Fruit fly (Drosophila melanogaster) whole organism, wandering third instar larva: ENCODE data around the gene ND-B14.5A.

Experiments used
- Abd-B ChIP-seq: fragments of >200 bp; optimal IDR thresholded peaks from 2 replicates; lab custom pipeline; 2017; ENCODE audit warnings: missing biosample characterization, missing genetic modification characterization
- CG32264 ChIP-seq: fragments of 200-800 bp; sonication (Bioruptor generic); optimal IDR thresholded peaks from 2 replicates; lab custom pipeline; 2016; ENCODE audit warnings: missing biosample characterization, missing genetic modification characterization
- CG9705 ChIP-seq: fragments of 200-800 bp; sonication (Bioruptor generic); optimal IDR thresholded peaks from 2 replicates; lab custom pipeline; 2018; ENCODE audit warnings: missing biosample characterization, mild to moderate bottlenecking, missing genetic modification characterization
- CrebA ChIP-seq: fragments of 200-800 bp; sonication (Bioruptor generic); optimal IDR thresholded peaks from 2 replicates; lab custom pipeline; 2016; ENCODE audit warnings: missing biosample characterization, mild to moderate bottlenecking, missing genetic modification characterization, borderline replicate concordance
- Dfd ChIP-seq: fragments of >200 bp; optimal IDR thresholded peaks from 2 replicates; lab custom pipeline; 2017; ENCODE audit warnings: missing biosample characterization, missing genetic modification characterization
- Dif ChIP-seq: fragments of 200-275, 200-300 bp; sonication (Bioruptor generic); optimal IDR thresholded peaks from 2 replicates; lab custom pipeline; 2018; ENCODE audit warnings: missing biosample characterization, missing genetic modification characterization; ENCODE audit not compliant: partially characterized antibody
- GATAd ChIP-seq: sonication (Bioruptor generic); optimal IDR thresholded peaks from 2 replicates; lab custom pipeline; 2016; ENCODE audit warnings: missing biosample characterization, missing genetic modification characterization
- HLH106 ChIP-seq: fragments of 200-800 bp; optimal IDR thresholded peaks from 3 replicates; lab custom pipeline; 2019; ENCODE audit warnings: missing biosample characterization, mild to moderate bottlenecking, missing genetic modification characterization, moderate library complexity
- Hnf4 ChIP-seq: fragments of 200-800 bp; sonication (Bioruptor generic); optimal IDR thresholded peaks from 2 replicates; lab custom pipeline; 2016; ENCODE audit warnings: missing biosample characterization, mild to moderate bottlenecking, missing genetic modification characterization
- Hr78 ChIP-seq: fragments of >200 bp; optimal IDR thresholded peaks from 2 replicates; lab custom pipeline; 2017; ENCODE audit warnings: missing biosample characterization, missing genetic modification characterization
- Hr83 ChIP-seq: fragments of 200-300 bp; sonication (Bioruptor generic); optimal IDR thresholded peaks from 2 replicates; lab custom pipeline; 2016; ENCODE audit warnings: missing biosample characterization, mild to moderate bottlenecking, missing genetic modification characterization, moderate library complexity; ENCODE audit not compliant: poor library complexity, severe bottlenecking
- Jra ChIP-seq: sonication (Bioruptor generic); optimal IDR thresholded peaks from 2 replicates; lab custom pipeline; 2016; ENCODE audit warnings: missing biosample characterization, missing genetic modification characterization
- Mio ChIP-seq: sonication (Bioruptor generic); optimal IDR thresholded peaks from 2 replicates; lab custom pipeline; 2016; ENCODE audit warnings: missing biosample characterization, missing genetic modification characterization
- Myc ChIP-seq: fragments of >200 bp; optimal IDR thresholded peaks from 2 replicates; lab custom pipeline; 2017
- N ChIP-seq: fragments of >200 bp; optimal IDR thresholded peaks from 2 replicates; lab custom pipeline; 2018; ENCODE audit warnings: missing biosample characterization, missing external identifiers, missing genetic modification characterization
- OdsH ChIP-seq: fragments of 200-800 bp; sonication (Bioruptor generic); optimal IDR thresholded peaks from 2 replicates; lab custom pipeline; 2016; ENCODE audit warnings: missing biosample characterization, mild to moderate bottlenecking, missing genetic modification characterization
- Rel ChIP-seq, 2 experiments: fragments of 200-800 bp; sonication (Bioruptor generic) in 1 of 2; optimal IDR thresholded peaks; 2 replicates in 1 of 2; 3 replicates in 1 of 2; lab custom pipeline; 2016 to 2019; ENCODE audit warnings: mild to moderate bottlenecking in 2 of 2, missing biosample characterization in 2 of 2, missing genetic modification characterization in 2 of 2, moderate library complexity in 1 of 2
- Sp1 ChIP-seq: fragments of 200-800 bp; sonication (Bioruptor generic); optimal IDR thresholded peaks from 3 replicates; lab custom pipeline; 2019; ENCODE audit warnings: missing biosample characterization, mild to moderate bottlenecking, missing genetic modification characterization, moderate library complexity
- Vsx2 ChIP-seq: fragments of 200-300, 225-300 bp; sonication (Bioruptor generic); optimal IDR thresholded peaks from 2 replicates; lab custom pipeline; 2018; ENCODE audit warnings: missing biosample characterization, missing genetic modification characterization; ENCODE audit not compliant: partially characterized antibody
- br ChIP-seq: fragments of 200-800 bp; sonication (Bioruptor generic); optimal IDR thresholded peaks from 2 replicates; lab custom pipeline; 2016; ENCODE audit warnings: missing biosample characterization, missing genetic modification characterization
- brk ChIP-seq: fragments of 200-800 bp; sonication (Bioruptor generic); optimal IDR thresholded peaks from 2 replicates; lab custom pipeline; 2016; ENCODE audit warnings: missing biosample characterization, mild to moderate bottlenecking, missing genetic modification characterization
- dl ChIP-seq, 2 experiments: fragments of 175-275, 200-275 bp in 1 of 2; fragments of 200-275 bp in 1 of 2; sonication (Bioruptor generic); optimal IDR thresholded peaks; lab custom pipeline; 2018; ENCODE audit warnings: mild to moderate bottlenecking in 2 of 2, missing biosample characterization in 2 of 2, missing genetic modification characterization in 2 of 2, moderate library complexity in 2 of 2; ENCODE audit not compliant: partially characterized antibody in 2 of 2, insufficient read depth in 1 of 2
- dmrt93B ChIP-seq: fragments of 200-800 bp; sonication (Bioruptor generic); optimal IDR thresholded peaks from 2 replicates; lab custom pipeline; 2018; ENCODE audit warnings: missing biosample characterization, mild to moderate bottlenecking, missing genetic modification characterization
- dsf ChIP-seq: sonication (Bioruptor generic); optimal IDR thresholded peaks from 2 replicates; lab custom pipeline; 2016; ENCODE audit warnings: missing biosample characterization, missing genetic modification characterization, borderline replicate concordance
- ey ChIP-seq: fragments of 200-800 bp; sonication (Bioruptor generic); optimal IDR thresholded peaks from 2 replicates; lab custom pipeline; 2016; ENCODE audit warnings: missing biosample characterization, missing genetic modification characterization
- foxo ChIP-seq, 2 experiments: fragments of 200-800 bp; sonication (Bioruptor generic); optimal IDR thresholded peaks; 2 replicates in 1 of 2; 3 replicates in 1 of 2; lab custom pipeline; 2016 to 2017; ENCODE audit warnings: missing biosample characterization in 2 of 2, missing genetic modification characterization in 2 of 2
- fru ChIP-seq: fragments of 200-800 bp; sonication (Bioruptor generic); optimal IDR thresholded peaks from 3 replicates; lab custom pipeline; 2016; ENCODE audit warnings: missing biosample characterization, mild to moderate bottlenecking, missing genetic modification characterization
- h ChIP-seq: fragments of 200-800 bp; sonication (Bioruptor generic); optimal IDR thresholded peaks from 3 replicates; lab custom pipeline; 2016; ENCODE audit warnings: missing biosample characterization, mild to moderate bottlenecking, missing genetic modification characterization
- jim ChIP-seq: fragments of 175-275, 200-325 bp; sonication (Bioruptor generic); optimal IDR thresholded peaks from 2 replicates; lab custom pipeline; 2016; ENCODE audit warnings: missing biosample characterization, mild to moderate bottlenecking, missing genetic modification characterization
- lola ChIP-seq: fragments of >200 bp; optimal IDR thresholded peaks from 2 replicates; lab custom pipeline; 2017; ENCODE audit warnings: missing biosample characterization, missing genetic modification characterization
- pan ChIP-seq: fragments of >200 bp; optimal IDR thresholded peaks from 2 replicates; lab custom pipeline; 2017
- psq ChIP-seq: fragments of 200-800 bp; sonication (Bioruptor generic); optimal IDR thresholded peaks from 3 replicates; lab custom pipeline; 2017; ENCODE audit warnings: missing biosample characterization, mild to moderate bottlenecking, missing genetic modification characterization, moderate library complexity
- rgr ChIP-seq: fragments of 200-800 bp; sonication (Bioruptor generic); optimal IDR thresholded peaks from 3 replicates; lab custom pipeline; 2016; ENCODE audit warnings: missing biosample characterization, mild to moderate bottlenecking, missing genetic modification characterization
- sage ChIP-seq: fragments of 200-800 bp; sonication (Bioruptor generic); optimal IDR thresholded peaks from 2 replicates; lab custom pipeline; 2016; ENCODE audit warnings: missing biosample characterization, mild to moderate bottlenecking, missing genetic modification characterization
- sv ChIP-seq: fragments of 200-800 bp; sonication (Bioruptor generic); optimal IDR thresholded peaks from 3 replicates; lab custom pipeline; 2016; ENCODE audit warnings: missing biosample characterization, missing genetic modification characterization
- tai ChIP-seq: sonication (Bioruptor generic); optimal IDR thresholded peaks from 2 replicates; lab custom pipeline; 2016; ENCODE audit warnings: missing biosample characterization, missing genetic modification characterization
- usp ChIP-seq: fragments of >200 bp; optimal IDR thresholded peaks from 2 replicates; lab custom pipeline; 2017; ENCODE audit warnings: missing biosample characterization, missing genetic modification characterization
- woc ChIP-seq: sonication (Bioruptor generic); optimal IDR thresholded peaks from 2 replicates; lab custom pipeline; 2016; ENCODE audit warnings: missing biosample characterization, mild to moderate bottlenecking, missing genetic modification characterization

ND-B14.5A gene

dm6 chrX:2172420-2172827 lies at the start of gene ND-B14.5A:
ND-B14.5A (plus strand) TSS chrX:2172526.
- TF ChIP-seq br (GFP tag; lab: Kevin White, UChicago) (no peak), OdsH (GFP tag; lab: Kevin White, UChicago) (no peak), Mio (GFP tag; lab: Kevin White, UChicago) (no peak), Dif (no peak), brk (GFP tag; lab: Kevin White, UChicago) (no peak), rgr (GFP tag; lab: Kevin White, UChicago) (no peak), Hr78 (GFP tag; lab: Kevin White, UChicago) (no peak)

DNA sequence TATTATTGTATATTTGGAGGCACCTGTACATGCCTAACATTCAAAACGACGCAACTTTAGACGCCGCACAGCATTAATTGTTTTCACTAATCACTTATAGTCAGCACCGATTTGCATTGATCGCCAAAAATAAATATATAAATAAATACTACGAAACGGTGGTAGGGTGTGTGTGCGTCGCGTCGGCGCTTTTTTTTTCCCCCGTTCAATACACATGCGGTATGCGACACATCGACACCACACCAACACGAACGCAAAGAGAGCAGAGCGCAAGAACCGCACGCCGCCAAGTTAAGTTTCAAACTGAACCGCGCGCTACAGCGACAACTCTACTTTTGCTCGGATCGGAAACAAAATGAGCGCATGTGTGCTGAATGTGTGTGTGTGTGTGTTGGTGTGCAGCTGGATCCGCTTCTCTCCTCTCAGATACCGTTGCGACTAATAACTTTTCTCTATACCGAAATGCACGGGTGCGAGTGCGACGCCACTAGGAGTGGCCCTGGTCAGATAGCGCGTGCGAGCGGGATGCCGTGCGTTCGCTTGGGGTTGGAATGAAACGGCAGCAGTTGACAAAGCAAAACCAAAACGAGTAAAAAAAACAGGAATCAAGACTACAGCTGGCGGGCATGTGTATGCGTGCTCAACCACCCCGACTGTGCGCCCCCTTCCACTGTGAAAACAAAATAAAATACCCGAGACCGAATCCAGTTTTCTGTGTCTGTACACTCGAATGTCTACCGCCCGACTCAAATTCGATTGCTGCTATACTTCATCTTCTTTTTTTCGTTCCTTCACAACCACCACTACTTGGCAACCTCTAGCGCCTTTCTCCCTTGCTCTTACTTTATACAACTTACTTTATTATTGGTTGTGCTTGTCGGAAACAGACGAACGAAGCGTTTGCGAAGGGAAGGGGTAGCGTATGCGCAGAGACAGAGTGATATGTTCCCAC lies 49.0 kb upstream of the ND-B14.5A start, which contains the start of gene ph-d:
Gene ph-d (minus strand): TSS at position 274 of the 952 bp plus-strand sequence.
- TF ChIP-seq h (peak; percentile 19), woc (GFP tag; lab: Kevin White, UChicago) (peak; percentile 70), N (GFP tag; lab: Kevin White, UChicago) (peak; percentile 30), CrebA (GFP tag; lab: Kevin White, UChicago) (no peak), Hr83 (GFP tag; lab: Kevin White, UChicago) (peak; percentile 69), jim (GFP tag; lab: Kevin White, UChicago) (peak; percentile 100), Hr78 (GFP tag; lab: Kevin White, UChicago) (no peak), psq (no peak), usp (GFP tag; lab: Kevin White, UChicago) (no peak), ey (GFP tag; lab: Kevin White, UChicago) (peak; percentile 36), GATAd (GFP tag; lab: Kevin White, UChicago) (no peak), rgr (GFP tag; lab: Kevin White, UChicago) (peak; percentile 44), Dfd (GFP tag; lab: Kevin White, UChicago) (no peak), CG9705 (GFP tag; lab: Kevin White, UChicago) (peak; percentile 24), pan (lab: Kevin White, UChicago) (no peak), sv (GFP tag; lab: Kevin White, UChicago) (peak; percentile 34), Myc (lab: Kevin White, UChicago) (no peak), foxo (GFP tag; optimal IDR thresholded peaks at IDR 0.05; lab: Kevin White, UChicago) (peak; percentile 19 to 64), Rel (GFP tag; optimal IDR thresholded peaks at IDR 0.05; lab: Kevin White, UChicago) (no peak), Rel (tag; optimal IDR thresholded peaks at IDR 0.05; lab: Kevin White, UChicago) (peak; percentile 88), br (GFP tag; lab: Kevin White, UChicago) (peak; percentile 65), Sp1 (GFP tag; lab: Kevin White, UChicago) (peak; percentile 80), lola (GFP tag; lab: Kevin White, UChicago) (no peak), dmrt93B (GFP tag; lab: Kevin White, UChicago) (peak; percentile 26), Mio (GFP tag; lab: Kevin White, UChicago) (no peak), HLH106 (tag; lab: Kevin White, UChicago) (peak; percentile 23), Jra (peak; percentile 77), Hnf4 (GFP tag; lab: Kevin White, UChicago) (peak; percentile 75), sage (GFP tag; lab: Kevin White, UChicago) (peak; percentile 11), Vsx2 (GFP tag; lab: Kevin White, UChicago) (peak; percentile 68), dsf (GFP tag; lab: Kevin White, UChicago) (peak; percentile 16), brk (GFP tag; lab: Kevin White, UChicago) (peak; percentile 65), Abd-B (no peak), Dif (peak; percentile 90), tai (GFP tag; lab: Kevin White, UChicago) (peak; percentile 76), dl (GFP tag; optimal IDR thresholded peaks at IDR 0.05; lab: Kevin White, UChicago; ENCODE audit: insufficient read depth in 1 of 2, partially characterized antibody in 2 of 2) (peak in 1 of 2 experiments; percentile 56), OdsH (GFP tag; lab: Kevin White, UChicago) (peak; percentile 33), fru (GFP tag; lab: Kevin White, UChicago) (peak; percentile 34), CG32264 (GFP tag; lab: Kevin White, UChicago) (no peak)
